Fruit fly (Drosophila melanogaster): Measurements from ENCODE around the gene CG6650.

The CG6650 gene

DNA sequence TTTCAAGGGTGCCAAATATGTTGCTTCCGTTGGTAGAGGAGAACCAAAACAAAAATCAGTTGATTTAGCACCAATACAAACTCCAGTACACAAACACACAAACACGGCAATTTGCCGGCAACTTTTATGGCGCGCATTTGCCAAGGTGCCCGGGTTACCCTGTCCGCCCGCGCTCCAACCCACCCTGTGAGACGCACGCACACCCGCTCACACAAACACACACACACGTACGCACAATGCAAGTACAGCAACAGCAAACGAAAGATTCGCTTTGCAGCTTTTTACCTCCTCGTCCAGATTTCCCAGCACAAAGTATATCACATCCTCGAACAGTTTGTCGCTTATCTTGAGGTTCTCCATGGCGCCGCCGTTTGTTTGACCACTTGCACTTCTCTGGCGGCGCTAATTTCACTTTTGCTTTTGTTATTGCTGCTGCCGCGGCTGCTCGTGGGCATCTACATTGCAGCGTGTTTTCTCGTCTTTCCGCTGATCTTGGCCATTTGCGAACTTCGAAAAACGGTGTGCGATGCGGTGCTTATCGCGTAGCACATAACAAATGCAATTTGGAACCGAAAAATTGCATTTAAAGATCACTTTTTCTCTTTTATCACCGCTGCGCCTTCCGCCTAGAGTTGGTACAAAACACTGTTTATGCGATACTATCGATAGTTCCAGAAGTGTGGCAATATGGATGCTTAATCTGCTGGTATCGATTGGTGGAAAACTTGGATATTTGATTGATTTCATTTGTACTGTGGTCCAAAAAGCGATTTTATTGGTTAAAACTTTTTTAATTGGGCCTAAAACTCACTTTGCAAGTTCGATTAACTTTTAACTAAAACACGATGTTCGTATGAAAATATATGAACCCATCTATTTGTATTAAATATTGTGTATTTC is 2.5 kb upstream of the CG6650 start, which contains the start of gene Ptip (continued):
- TF ChIP-seq YL-1 (GFP tag; optimal IDR thresholded peaks at IDR 0.05) (peak; percentile 75), CG12071 (GFP tag; optimal IDR thresholded peaks at IDR 0.05) (no peak), sr (GFP tag; IDR thresholded peaks at IDR 0.05) (peak; percentile 62; the same call in 2 of the 3 replicates), onecut (GFP tag; IDR thresholded peaks at IDR 0.05) (peak; percentile 77), Usf (GFP tag; optimal IDR thresholded peaks at IDR 0.05) (no peak), salm (tag; optimal IDR thresholded peaks at IDR 0.05) (no peak), corto (GFP tag; optimal IDR thresholded peaks at IDR 0.05) (no peak), CG4404 (GFP tag; IDR thresholded peaks at IDR 0.05) (no peak), Dref (GFP tag; IDR thresholded peaks at IDR 0.05) (peak; percentile 94), caup (GFP tag; optimal IDR thresholded peaks at IDR 0.05; ENCODE audit: severe bottlenecking) (peak; percentile 70), NK7.1 (GFP tag; optimal IDR thresholded peaks at IDR 0.05) (peak; percentile 1), Gsc (GFP tag; IDR thresholded peaks at IDR 0.05) (no peak), HmgD (GFP tag; optimal IDR thresholded peaks at IDR 0.05) (peak; percentile 6), CG6254 (GFP tag; optimal IDR thresholded peaks at IDR 0.05) (peak; percentile 100), CG18764 (GFP tag; optimal IDR thresholded peaks at IDR 0.05) (no peak), Hr78 (GFP tag; optimal IDR thresholded peaks at IDR 0.05) (no peak), CG4820 (GFP tag; optimal IDR thresholded peaks at IDR 0.05) (no peak), Hmx (GFP tag; optimal IDR thresholded peaks at IDR 0.05) (no peak), Ravus (GFP tag; IDR thresholded peaks at IDR 0.05) (no peak), Abd-B (GFP tag; optimal IDR thresholded peaks at IDR 0.05) (peak; percentile 81), CG1529 (GFP tag; optimal IDR thresholded peaks at IDR 0.05) (peak; percentile 45), CG31224 (GFP tag; IDR thresholded peaks at IDR 0.05) (no peak), sens (GFP tag) (peak; percentile 49), gfzf (GFP tag; optimal IDR thresholded peaks at IDR 0.05) (peak; percentile 50), Deaf1 (tag; optimal IDR thresholded peaks at IDR 0.05) (no peak), sima (GFP tag; optimal IDR thresholded peaks at IDR 0.05) (no peak), Sox100B (GFP tag; optimal IDR thresholded peaks at IDR 0.05) (no peak), H15 (GFP tag; IDR thresholded peaks at IDR 0.05) (0 out of 3 replicates have a peak, but pooled peaks have one; percentile 29), CG3163 (GFP tag; optimal IDR thresholded peaks at IDR 0.05) (no peak), Fer2 (tag; optimal IDR thresholded peaks at IDR 0.05) (no peak), eyg (GFP tag; optimal IDR thresholded peaks at IDR 0.05) (no peak), CG5953 (GFP tag; IDR thresholded peaks at IDR 0.05) (no peak), CG8281 (tag; optimal IDR thresholded peaks at IDR 0.05) (no peak), Pdp1 (GFP tag; optimal IDR thresholded peaks at IDR 0.05) (peak in 1 of 2 experiments; percentile 2), Sox102F (GFP tag; optimal IDR thresholded peaks at IDR 0.05) (no peak), CG3726 (GFP tag; IDR thresholded peaks at IDR 0.05) (no peak), ro (GFP tag; IDR thresholded peaks at IDR 0.05) (no peak), CG7271 (tag; optimal IDR thresholded peaks at IDR 0.05) (no peak), Jarid2 (GFP tag; optimal IDR thresholded peaks at IDR 0.05) (no peak), nerfin-1 (tag; optimal IDR thresholded peaks at IDR 0.05) (peak; percentile 33), Ada2b (GFP tag; IDR thresholded peaks at IDR 0.05) (0 out of 2 replicates have a peak, but pooled peaks have one; percentile 19), CG7839 (tag; optimal IDR thresholded peaks at IDR 0.05) (no peak), CG12236 (GFP tag; optimal IDR thresholded peaks at IDR 0.05) (no peak), Lhr (GFP tag; optimal IDR thresholded peaks at IDR 0.05) (peak; percentile 29), wdn (GFP tag; IDR thresholded peaks at IDR 0.05) (peak; percentile 57; the same call in 1 of the 2 replicates), HLH54F (GFP tag; optimal IDR thresholded peaks at IDR 0.05) (peak; percentile 26), HmgZ (tag; optimal IDR thresholded peaks at IDR 0.05) (peak; percentile 74), CG1832 (GFP tag; optimal IDR thresholded peaks at IDR 0.05) (no peak), row (GFP tag; IDR thresholded peaks at IDR 0.05) (peak; percentile 83)

All from whole organism, embryonic.